Worm (Caenorhabditis elegans) whole organism, early embryonic: ENCODE results near the gene nhr-186.

ENCODE experiments used
- B0310.2 ChIP-seq: sonication (generic microtip); optimal IDR thresholded peaks from 2 replicates; lab custom pipeline; 2016; ENCODE audit warnings: mild to moderate bottlenecking, missing genetic modification characterization, missing compliant biosample characterization
- F13C5.2 ChIP-seq: sonication (generic microtip); optimal IDR thresholded peaks from 2 replicates; lab custom pipeline; 2017; ENCODE audit warnings: mild to moderate bottlenecking, missing genetic modification characterization, inconsistent platforms, missing compliant biosample characterization
- aly-1 ChIP-seq: sonication (generic microtip); optimal IDR thresholded peaks from 2 replicates; lab custom pipeline; 2016; ENCODE audit warnings: missing genetic modification characterization, missing compliant biosample characterization
- ama-1 ChIP-seq: fragments of 150-350 bp; optimal IDR thresholded peaks from 2 replicates; lab custom pipeline; 2014
- ceh-13 ChIP-seq: fragments of 200-800 bp; sonication (Bioruptor generic); optimal IDR thresholded peaks from 2 replicates; lab custom pipeline; 2018; ENCODE audit warnings: mild to moderate bottlenecking, missing genetic modification characterization, missing compliant biosample characterization
- ceh-36 ChIP-seq: sonication (generic microtip); optimal IDR thresholded peaks from 2 replicates; lab custom pipeline; 2016; ENCODE audit warnings: missing genetic modification characterization, inconsistent platforms, missing compliant biosample characterization
- ets-7 ChIP-seq: sonication (generic microtip); optimal IDR thresholded peaks from 2 replicates; lab custom pipeline; 2016; ENCODE audit warnings: missing genotype, missing genetic modification characterization, missing compliant biosample characterization
- flt-1 ChIP-seq: fragments of 200-800 bp; sonication (Bioruptor generic); IDR thresholded peaks from 2 replicates; pipeline ENCODE4 v1.3.6; 2022; ENCODE audit warnings: missing genetic modification characterization, missing compliant biosample characterization
- hmbx-1 ChIP-seq: sonication (generic microtip); optimal IDR thresholded peaks from 2 replicates; lab custom pipeline; 2016; ENCODE audit warnings: mild to moderate bottlenecking, missing genetic modification characterization, missing compliant biosample characterization
- hmg-4 ChIP-seq: fragments of 200-800 bp; sonication (Bioruptor generic); optimal IDR thresholded peaks from 2 replicates; lab custom pipeline; 2018; ENCODE audit warnings: mild to moderate bottlenecking, missing genetic modification characterization, missing compliant biosample characterization
- hnd-1 ChIP-seq: sonication (generic microtip); optimal IDR thresholded peaks from 2 replicates; lab custom pipeline; 2016; ENCODE audit warnings: missing genetic modification characterization, missing compliant biosample characterization
- pes-1 ChIP-seq: fragments of 200-800 bp; sonication (Bioruptor generic); IDR thresholded peaks from 2 replicates; pipeline ENCODE4 v1.3.6; 2022; ENCODE audit warnings: missing genetic modification reagents, missing genetic modification characterization, missing compliant biosample characterization
- scrt-1 ChIP-seq: fragments of 200-800 bp; sonication (Bioruptor generic); IDR thresholded peaks from 2 replicates; pipeline ENCODE4 v1.3.6; 2022; ENCODE audit warnings: missing genetic modification characterization, missing compliant biosample characterization
- sea-1 ChIP-seq: fragments of 200-800 bp; sonication (Bioruptor generic); conservative IDR thresholded peaks from 2 replicates; pipeline ENCODE4 v1.3.6; 2022; ENCODE audit warnings: missing genetic modification characterization, missing compliant biosample characterization
- tbx-11 ChIP-seq: fragments of 200-800 bp; sonication (Bioruptor generic); IDR thresholded peaks from 2 replicates; pipeline ENCODE4 v1.3.6; 2022; ENCODE audit warnings: missing genetic modification characterization, missing compliant biosample characterization
- tbx-37 ChIP-seq: fragments of 200-800 bp; sonication (Bioruptor generic); conservative IDR thresholded peaks from 2 replicates; pipeline ENCODE4 v1.3.6; 2022; ENCODE audit warnings: missing genetic modification reagents, missing genetic modification characterization, missing compliant biosample characterization
- tra-4 ChIP-seq: sonication (generic microtip); optimal IDR thresholded peaks from 2 replicates; lab custom pipeline; 2017; ENCODE audit warnings: missing genetic modification characterization, missing compliant biosample characterization

The nhr-186 gene

DNA sequence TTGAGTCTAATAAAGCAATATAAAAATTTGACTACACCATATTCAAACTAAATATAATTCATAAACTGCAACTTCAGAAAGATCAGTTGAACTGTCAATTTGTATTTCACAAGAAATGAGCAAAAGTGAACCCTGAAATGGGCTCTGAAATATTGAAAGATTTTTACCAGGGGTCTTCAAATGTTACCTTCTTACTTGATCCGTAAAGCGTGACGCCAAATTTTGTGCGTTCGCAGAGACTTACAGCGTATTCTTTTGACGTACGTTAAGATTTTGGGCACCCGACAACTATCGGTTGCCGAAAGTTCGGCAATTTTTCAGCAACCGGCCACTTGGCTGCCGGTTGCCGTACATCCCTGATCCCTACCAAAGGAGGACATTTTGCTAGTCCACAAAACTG, 44.7 kb downstream of the nhr-186 start:
- TF ChIP-seq hnd-1 (tag; lab: Kevin White, UChicago) (no peak), sea-1 (no peak), ceh-13 (GFP tag; lab: Kevin White, UChicago) (no peak), tbx-37 (GFP tag; lab: Robert Waterston, UW) (no peak), B0310.2 (tag; lab: Kevin White, UChicago) (no peak), ets-7 (no peak), aly-1 (tag; lab: Kevin White, UChicago) (no peak), tra-4 (tag; lab: Kevin White, UChicago) (no peak), flt-1 (GFP tag; lab: Robert Waterston, UW) (no peak), tbx-11 (no peak), scrt-1 (GFP tag; lab: Robert Waterston, UW) (no peak), ceh-36 (tag; lab: Kevin White, UChicago) (no peak), F13C5.2 (tag; lab: Kevin White, UChicago) (no peak), hmg-4 (GFP tag; lab: Kevin White, UChicago) (no peak), hmbx-1 (no peak), pes-1 (GFP tag; lab: Robert Waterston, UW) (no peak), ama-1 (lab: Kevin White, UChicago) (no peak)

DNA sequence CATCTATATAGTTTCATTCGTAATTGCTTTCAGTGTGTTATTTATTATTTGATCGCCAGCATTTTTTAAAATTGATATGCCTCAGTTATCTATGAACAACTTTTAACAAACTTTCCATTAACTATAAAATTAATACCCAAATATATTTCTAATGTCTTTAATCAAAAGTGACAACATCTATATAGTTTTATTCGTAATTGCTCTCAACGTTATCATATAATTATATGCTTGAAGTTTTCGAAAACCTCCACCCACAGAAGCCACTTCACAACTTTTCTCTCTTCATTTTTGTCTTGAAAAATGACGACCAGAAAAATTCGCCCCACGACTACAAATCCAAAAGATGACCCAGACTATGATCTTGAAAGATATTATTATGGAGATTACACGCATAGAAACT, 46.4 kb downstream of the nhr-186 start, which contains the start of gene srw-6:
Gene srw-6 (plus strand): TSS at position 301 of the 400 bp plus-strand sequence.
- no peak for TF ChIP-seq ceh-36 (tag; lab: Kevin White, UChicago)
- TF ChIP-seq scrt-1 (GFP tag; lab: Robert Waterston, UW) = no peak
- TF ChIP-seq hmbx-1 = no peak

DNA sequence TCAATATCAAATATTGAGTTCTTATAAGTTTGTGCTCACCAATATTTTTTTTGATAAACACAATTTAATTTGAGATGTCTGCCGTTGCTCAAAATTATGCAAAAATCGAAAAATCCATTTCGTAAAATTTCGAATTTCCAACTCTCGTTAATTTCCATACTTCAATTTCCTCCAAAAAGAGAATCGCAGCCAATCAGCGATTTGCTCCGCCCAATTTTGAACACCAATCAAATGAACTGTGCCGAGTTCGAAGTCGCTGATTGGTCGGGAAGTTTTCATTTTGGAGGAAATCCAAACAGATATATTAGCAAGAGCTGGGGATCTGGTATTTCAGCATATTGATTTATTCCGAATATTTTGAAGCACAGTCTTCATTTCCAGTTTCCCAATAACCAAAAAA, 46.9 kb downstream of the nhr-186 start:
- TF ChIP-seq tbx-11 (no peak), ama-1 (lab: Kevin White, UChicago) (no peak), pes-1 (GFP tag; lab: Robert Waterston, UW) (no peak), hmg-4 (GFP tag; lab: Kevin White, UChicago) (no peak), flt-1 (GFP tag; lab: Robert Waterston, UW) (no peak), hmbx-1 (no peak), sea-1 (no peak)

DNA sequence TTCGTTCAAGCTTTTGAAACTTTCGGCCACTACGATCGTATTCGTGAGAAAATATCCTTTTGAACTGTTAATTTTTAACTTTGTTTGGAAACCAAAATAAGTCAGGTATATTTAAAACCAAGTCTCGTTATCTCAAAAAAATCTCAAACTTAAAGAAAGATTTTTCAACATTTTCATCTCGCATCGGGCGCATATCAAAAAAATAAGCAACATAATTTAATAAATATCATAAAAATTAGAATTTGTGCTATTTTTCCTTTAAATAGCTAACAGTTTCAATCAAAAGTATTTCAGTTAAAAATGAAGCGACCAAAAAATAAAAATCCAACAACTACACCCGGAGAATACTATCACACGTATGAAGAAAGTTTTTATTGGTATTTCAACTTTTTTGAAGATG, 48.8 kb downstream of the nhr-186 start, which contains the start of gene srw-7:
Gene srw-7 (plus strand): TSS at position 301 of the 400 bp plus-strand sequence.
- TF ChIP-seq pes-1 (GFP tag; lab: Robert Waterston, UW) = no peak
- no peak for TF ChIP-seq ets-7
- no peak for TF ChIP-seq sea-1
- no peak for TF ChIP-seq ceh-36 (tag; lab: Kevin White, UChicago)
- no peak for TF ChIP-seq hnd-1 (tag; lab: Kevin White, UChicago)

DNA sequence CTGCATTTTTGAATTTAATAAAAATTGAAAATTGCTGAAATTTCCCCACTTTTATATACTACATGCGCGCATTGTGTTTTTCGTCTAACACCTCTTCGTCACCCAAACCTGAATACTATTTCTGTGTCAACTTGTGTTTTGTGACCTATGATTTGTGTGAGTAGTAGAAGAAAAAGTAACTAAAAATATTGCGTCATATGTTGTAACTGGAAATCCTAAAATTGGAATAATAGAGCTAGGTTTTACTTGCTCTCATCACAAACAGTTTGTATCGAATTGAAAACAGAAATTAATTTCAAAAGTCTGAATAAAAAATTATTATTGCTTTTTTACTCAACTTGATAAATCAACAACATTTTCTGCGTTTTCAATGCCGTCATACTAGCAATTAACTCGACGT, 49.2 kb downstream of the nhr-186 start, which contains the start of gene R08F11.4:
Gene R08F11.4 (minus strand): TSS at position 29 of the 400 bp plus-strand sequence.
- no peak for TF ChIP-seq tbx-37 (GFP tag; lab: Robert Waterston, UW)
- no peak for TF ChIP-seq flt-1 (GFP tag; lab: Robert Waterston, UW)
- no peak for TF ChIP-seq ceh-13 (GFP tag; lab: Kevin White, UChicago)
- no peak for TF ChIP-seq B0310.2 (tag; lab: Kevin White, UChicago)
- no peak for TF ChIP-seq scrt-1 (GFP tag; lab: Robert Waterston, UW)
- no peak for TF ChIP-seq tbx-11
- no peak for TF ChIP-seq ama-1 (lab: Kevin White, UChicago)
- no peak for TF ChIP-seq tra-4 (tag; lab: Kevin White, UChicago)
- no peak for TF ChIP-seq pes-1 (GFP tag; lab: Robert Waterston, UW)
- TF ChIP-seq ets-7 = no peak
- TF ChIP-seq F13C5.2 (tag; lab: Kevin White, UChicago) = no peak
- no peak for TF ChIP-seq sea-1
- no peak for TF ChIP-seq ceh-36 (tag; lab: Kevin White, UChicago)
- no peak for TF ChIP-seq hmg-4 (GFP tag; lab: Kevin White, UChicago)
- no peak for TF ChIP-seq aly-1 (tag; lab: Kevin White, UChicago)
- TF ChIP-seq hnd-1 (tag; lab: Kevin White, UChicago) = no peak
- TF ChIP-seq hmbx-1 = no peak

DNA sequence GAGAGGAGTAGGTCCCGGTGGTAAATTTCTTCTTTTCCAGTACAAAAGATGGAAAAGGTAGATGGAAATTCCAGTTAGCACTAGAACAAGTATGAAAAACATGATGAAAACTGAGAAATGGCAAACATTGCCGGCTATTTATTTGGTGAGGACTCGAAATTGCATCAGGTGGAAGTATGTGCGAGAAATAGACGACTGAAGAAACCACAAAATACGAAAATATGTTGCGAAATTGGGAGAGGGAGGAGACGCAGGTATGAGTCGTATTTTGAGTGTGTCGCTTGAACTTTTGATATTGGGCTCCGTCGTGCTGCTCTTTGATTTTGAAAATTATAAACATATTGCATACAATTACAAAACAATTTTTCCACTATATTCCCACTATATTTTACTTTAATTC, 51.4 kb downstream of the nhr-186 start, which contains the start of gene cyp-33C8:
Gene cyp-33C8 (minus strand): TSS at position 200 of the 400 bp plus-strand sequence.
- TF ChIP-seq F13C5.2 (tag; lab: Kevin White, UChicago) (no peak), B0310.2 (tag; lab: Kevin White, UChicago) (no peak), tbx-37 (GFP tag; lab: Robert Waterston, UW) (no peak), ets-7 (no peak), tra-4 (tag; lab: Kevin White, UChicago) (no peak), tbx-11 (no peak), ceh-36 (tag; lab: Kevin White, UChicago) (no peak), aly-1 (tag; lab: Kevin White, UChicago) (no peak), ceh-13 (GFP tag; lab: Kevin White, UChicago) (no peak), ama-1 (lab: Kevin White, UChicago) (no peak), sea-1 (no peak), flt-1 (GFP tag; lab: Robert Waterston, UW) (no peak), pes-1 (GFP tag; lab: Robert Waterston, UW) (no peak), scrt-1 (GFP tag; lab: Robert Waterston, UW) (no peak), hmbx-1 (no peak), hmg-4 (GFP tag; lab: Kevin White, UChicago) (no peak), hnd-1 (tag; lab: Kevin White, UChicago) (no peak)
